Fruit fly (Drosophila melanogaster) whole organism, wandering third instar larva: ENCODE results near the gene CG9288.

Experiments used
- Abd-B ChIP-seq: fragments of >200 bp; optimal IDR thresholded peaks from 2 replicates; lab custom pipeline; 2017; ENCODE audit warnings: missing biosample characterization, missing genetic modification characterization
- CG32264 ChIP-seq: fragments of 200-800 bp; sonication (Bioruptor generic); optimal IDR thresholded peaks from 2 replicates; lab custom pipeline; 2016; ENCODE audit warnings: missing biosample characterization, missing genetic modification characterization
- CG9705 ChIP-seq: fragments of 200-800 bp; sonication (Bioruptor generic); optimal IDR thresholded peaks from 2 replicates; lab custom pipeline; 2018; ENCODE audit warnings: missing biosample characterization, mild to moderate bottlenecking, missing genetic modification characterization
- CrebA ChIP-seq: fragments of 200-800 bp; sonication (Bioruptor generic); optimal IDR thresholded peaks from 2 replicates; lab custom pipeline; 2016; ENCODE audit warnings: missing biosample characterization, mild to moderate bottlenecking, missing genetic modification characterization, borderline replicate concordance
- Dfd ChIP-seq: fragments of >200 bp; optimal IDR thresholded peaks from 2 replicates; lab custom pipeline; 2017; ENCODE audit warnings: missing biosample characterization, missing genetic modification characterization
- Dif ChIP-seq: fragments of 200-275, 200-300 bp; sonication (Bioruptor generic); optimal IDR thresholded peaks from 2 replicates; lab custom pipeline; 2018; ENCODE audit warnings: missing biosample characterization, missing genetic modification characterization; ENCODE audit not compliant: partially characterized antibody
- GATAd ChIP-seq: sonication (Bioruptor generic); optimal IDR thresholded peaks from 2 replicates; lab custom pipeline; 2016; ENCODE audit warnings: missing biosample characterization, missing genetic modification characterization
- HLH106 ChIP-seq: fragments of 200-800 bp; optimal IDR thresholded peaks from 3 replicates; lab custom pipeline; 2019; ENCODE audit warnings: missing biosample characterization, mild to moderate bottlenecking, missing genetic modification characterization, moderate library complexity
- Hnf4 ChIP-seq: fragments of 200-800 bp; sonication (Bioruptor generic); optimal IDR thresholded peaks from 2 replicates; lab custom pipeline; 2016; ENCODE audit warnings: missing biosample characterization, mild to moderate bottlenecking, missing genetic modification characterization
- Hr78 ChIP-seq: fragments of >200 bp; optimal IDR thresholded peaks from 2 replicates; lab custom pipeline; 2017; ENCODE audit warnings: missing biosample characterization, missing genetic modification characterization
- Hr83 ChIP-seq: fragments of 200-300 bp; sonication (Bioruptor generic); optimal IDR thresholded peaks from 2 replicates; lab custom pipeline; 2016; ENCODE audit warnings: missing biosample characterization, mild to moderate bottlenecking, missing genetic modification characterization, moderate library complexity; ENCODE audit not compliant: poor library complexity, severe bottlenecking
- Jra ChIP-seq: sonication (Bioruptor generic); optimal IDR thresholded peaks from 2 replicates; lab custom pipeline; 2016; ENCODE audit warnings: missing biosample characterization, missing genetic modification characterization
- Mio ChIP-seq: sonication (Bioruptor generic); optimal IDR thresholded peaks from 2 replicates; lab custom pipeline; 2016; ENCODE audit warnings: missing biosample characterization, missing genetic modification characterization
- Myc ChIP-seq: fragments of >200 bp; optimal IDR thresholded peaks from 2 replicates; lab custom pipeline; 2017
- N ChIP-seq: fragments of >200 bp; optimal IDR thresholded peaks from 2 replicates; lab custom pipeline; 2018; ENCODE audit warnings: missing biosample characterization, missing external identifiers, missing genetic modification characterization
- OdsH ChIP-seq: fragments of 200-800 bp; sonication (Bioruptor generic); optimal IDR thresholded peaks from 2 replicates; lab custom pipeline; 2016; ENCODE audit warnings: missing biosample characterization, mild to moderate bottlenecking, missing genetic modification characterization
- Sp1 ChIP-seq: fragments of 200-800 bp; sonication (Bioruptor generic); optimal IDR thresholded peaks from 3 replicates; lab custom pipeline; 2019; ENCODE audit warnings: missing biosample characterization, mild to moderate bottlenecking, missing genetic modification characterization, moderate library complexity
- Vsx2 ChIP-seq: fragments of 200-300, 225-300 bp; sonication (Bioruptor generic); optimal IDR thresholded peaks from 2 replicates; lab custom pipeline; 2018; ENCODE audit warnings: missing biosample characterization, missing genetic modification characterization; ENCODE audit not compliant: partially characterized antibody
- brk ChIP-seq: fragments of 200-800 bp; sonication (Bioruptor generic); optimal IDR thresholded peaks from 2 replicates; lab custom pipeline; 2016; ENCODE audit warnings: missing biosample characterization, mild to moderate bottlenecking, missing genetic modification characterization
- dl ChIP-seq, 2 experiments: fragments of 175-275, 200-275 bp in 1 of 2; fragments of 200-275 bp in 1 of 2; sonication (Bioruptor generic); optimal IDR thresholded peaks; lab custom pipeline; 2018; ENCODE audit warnings: mild to moderate bottlenecking in 2 of 2, missing biosample characterization in 2 of 2, missing genetic modification characterization in 2 of 2, moderate library complexity in 2 of 2; ENCODE audit not compliant: partially characterized antibody in 2 of 2, insufficient read depth in 1 of 2
- dmrt93B ChIP-seq: fragments of 200-800 bp; sonication (Bioruptor generic); optimal IDR thresholded peaks from 2 replicates; lab custom pipeline; 2018; ENCODE audit warnings: missing biosample characterization, mild to moderate bottlenecking, missing genetic modification characterization
- dsf ChIP-seq: sonication (Bioruptor generic); optimal IDR thresholded peaks from 2 replicates; lab custom pipeline; 2016; ENCODE audit warnings: missing biosample characterization, missing genetic modification characterization, borderline replicate concordance
- ey ChIP-seq: fragments of 200-800 bp; sonication (Bioruptor generic); optimal IDR thresholded peaks from 2 replicates; lab custom pipeline; 2016; ENCODE audit warnings: missing biosample characterization, missing genetic modification characterization
- foxo ChIP-seq, 2 experiments: fragments of 200-800 bp; sonication (Bioruptor generic); optimal IDR thresholded peaks; 2 replicates in 1 of 2; 3 replicates in 1 of 2; lab custom pipeline; 2016 to 2017; ENCODE audit warnings: missing biosample characterization in 2 of 2, missing genetic modification characterization in 2 of 2
- fru ChIP-seq: fragments of 200-800 bp; sonication (Bioruptor generic); optimal IDR thresholded peaks from 3 replicates; lab custom pipeline; 2016; ENCODE audit warnings: missing biosample characterization, mild to moderate bottlenecking, missing genetic modification characterization
- h ChIP-seq: fragments of 200-800 bp; sonication (Bioruptor generic); optimal IDR thresholded peaks from 3 replicates; lab custom pipeline; 2016; ENCODE audit warnings: missing biosample characterization, mild to moderate bottlenecking, missing genetic modification characterization
- jim ChIP-seq: fragments of 175-275, 200-325 bp; sonication (Bioruptor generic); optimal IDR thresholded peaks from 2 replicates; lab custom pipeline; 2016; ENCODE audit warnings: missing biosample characterization, mild to moderate bottlenecking, missing genetic modification characterization
- lola ChIP-seq: fragments of >200 bp; optimal IDR thresholded peaks from 2 replicates; lab custom pipeline; 2017; ENCODE audit warnings: missing biosample characterization, missing genetic modification characterization
- pan ChIP-seq: fragments of >200 bp; optimal IDR thresholded peaks from 2 replicates; lab custom pipeline; 2017
- psq ChIP-seq: fragments of 200-800 bp; sonication (Bioruptor generic); optimal IDR thresholded peaks from 3 replicates; lab custom pipeline; 2017; ENCODE audit warnings: missing biosample characterization, mild to moderate bottlenecking, missing genetic modification characterization, moderate library complexity
- rgr ChIP-seq: fragments of 200-800 bp; sonication (Bioruptor generic); optimal IDR thresholded peaks from 3 replicates; lab custom pipeline; 2016; ENCODE audit warnings: missing biosample characterization, mild to moderate bottlenecking, missing genetic modification characterization
- sage ChIP-seq: fragments of 200-800 bp; sonication (Bioruptor generic); optimal IDR thresholded peaks from 2 replicates; lab custom pipeline; 2016; ENCODE audit warnings: missing biosample characterization, mild to moderate bottlenecking, missing genetic modification characterization
- sv ChIP-seq: fragments of 200-800 bp; sonication (Bioruptor generic); optimal IDR thresholded peaks from 3 replicates; lab custom pipeline; 2016; ENCODE audit warnings: missing biosample characterization, missing genetic modification characterization
- tai ChIP-seq: sonication (Bioruptor generic); optimal IDR thresholded peaks from 2 replicates; lab custom pipeline; 2016; ENCODE audit warnings: missing biosample characterization, missing genetic modification characterization
- usp ChIP-seq: fragments of >200 bp; optimal IDR thresholded peaks from 2 replicates; lab custom pipeline; 2017; ENCODE audit warnings: missing biosample characterization, missing genetic modification characterization
- woc ChIP-seq: sonication (Bioruptor generic); optimal IDR thresholded peaks from 2 replicates; lab custom pipeline; 2016; ENCODE audit warnings: missing biosample characterization, mild to moderate bottlenecking, missing genetic modification characterization

CG9288 gene

dm6 chr3R:13793105-13793978 is 13.9 kb downstream of the CG9288 start (continued):
- TF ChIP-seq rgr (GFP tag; lab: Kevin White, UChicago) (peak; percentile 23), usp (no peak), Mio (GFP tag; lab: Kevin White, UChicago) (no peak), foxo (GFP tag; optimal IDR thresholded peaks at IDR 0.05; lab: Kevin White, UChicago) (peak in 1 of 2 experiments; percentile 76), sage (no peak), dsf (no peak)
- TF ChIP-seq, all 38 proteins: peak for 12

- peak in 1 of 2 experiments; percentile 69 for TF ChIP-seq foxo (GFP tag; optimal IDR thresholded peaks at IDR 0.05; lab: Kevin White, UChicago)
- TF ChIP-seq Jra (GFP tag; lab: Kevin White, UChicago), result no peak
- TF ChIP-seq Dfd (GFP tag; lab: Kevin White, UChicago), result no peak
- no peak for TF ChIP-seq Hr78 (GFP tag; lab: Kevin White, UChicago)
- peak; percentile 57 for TF ChIP-seq dmrt93B (GFP tag; lab: Kevin White, UChicago)
- TF ChIP-seq sage, result no peak
- no peak for TF ChIP-seq N (GFP tag; lab: Kevin White, UChicago)
- no peak for TF ChIP-seq CG32264 (GFP tag; lab: Kevin White, UChicago)
- TF ChIP-seq sv (GFP tag; lab: Kevin White, UChicago), result no peak
- no peak for TF ChIP-seq OdsH (GFP tag; lab: Kevin White, UChicago)
- TF ChIP-seq brk, result no peak
- peak; percentile 19 for TF ChIP-seq CG9705 (GFP tag; lab: Kevin White, UChicago)
- no peak for TF ChIP-seq dsf
- TF ChIP-seq CrebA (GFP tag; lab: Kevin White, UChicago), result no peak
- TF ChIP-seq ey (GFP tag; lab: Kevin White, UChicago), result no peak
- no peak for TF ChIP-seq Myc (lab: Kevin White, UChicago)
- no peak for TF ChIP-seq Abd-B (GFP tag; lab: Kevin White, UChicago)
- TF ChIP-seq Vsx2 (GFP tag; lab: Kevin White, UChicago), result no peak
- TF ChIP-seq Dif (GFP tag; lab: Kevin White, UChicago), result peak; percentile 25
- peak; percentile 17 for TF ChIP-seq psq (GFP tag; lab: Kevin White, UChicago)
- no peak for TF ChIP-seq woc (GFP tag; lab: Kevin White, UChicago)
- TF ChIP-seq fru (GFP tag; lab: Kevin White, UChicago), result peak; percentile 30
- no peak for TF ChIP-seq Hr83 (GFP tag; lab: Kevin White, UChicago)
- TF ChIP-seq rgr (GFP tag; lab: Kevin White, UChicago), result no peak
- TF ChIP-seq Hnf4 (GFP tag; lab: Kevin White, UChicago), result no peak
- TF ChIP-seq lola (GFP tag; lab: Kevin White, UChicago), result no peak
- no peak for TF ChIP-seq usp
- TF ChIP-seq Mio (GFP tag; lab: Kevin White, UChicago), result no peak
- no peak for TF ChIP-seq GATAd (GFP tag; lab: Kevin White, UChicago)
- TF ChIP-seq jim, result no peak
- TF ChIP-seq pan (lab: Kevin White, UChicago), result no peak
- TF ChIP-seq HLH106 (tag; lab: Kevin White, UChicago), result peak; percentile 68
- peak; percentile 28 for TF ChIP-seq h (GFP tag; lab: Kevin White, UChicago)
- TF ChIP-seq tai (GFP tag; lab: Kevin White, UChicago), result no peak
- TF ChIP-seq Sp1, result peak; percentile 71
- no peak for TF ChIP-seq dl (GFP tag; optimal IDR thresholded peaks at IDR 0.05; lab: Kevin White, UChicago; ENCODE audit: insufficient read depth in 1 of 2, partially characterized antibody in 2 of 2)
These were observed 14.7 kb downstream of the CG9288 start for dm6 chr3R:13793979-13794665.
